Fruit fly (Drosophila melanogaster): Measurements from ENCODE around the gene CanA-14F.
A peak's percentile ranks its signal among the peaks of the same experiment; 100 is the strongest.

CanA-14F gene

dm6 chrX:16607828-16608227, 20.9 kb upstream of the CanA-14F start (continued):
- no peak for TF ChIP-seq CG1024 (GFP tag; IDR thresholded peaks at IDR 0.05)
- no peak for TF ChIP-seq danr (GFP tag; IDR thresholded peaks at IDR 0.05)
- TF ChIP-seq Elba2 (GFP tag; optimal IDR thresholded peaks at IDR 0.05): no peak
- no peak for TF ChIP-seq caup (GFP tag; optimal IDR thresholded peaks at IDR 0.05; ENCODE audit: severe bottlenecking)
- TF ChIP-seq CG13424 (tag; optimal IDR thresholded peaks at IDR 0.05): no peak
- no peak for TF ChIP-seq Hand (GFP tag; optimal IDR thresholded peaks at IDR 0.05)
- no peak for TF ChIP-seq Hr78 (GFP tag; optimal IDR thresholded peaks at IDR 0.05)
- TF ChIP-seq CG3163 (GFP tag; optimal IDR thresholded peaks at IDR 0.05): no peak
- no peak for TF ChIP-seq chn (GFP tag; optimal IDR thresholded peaks at IDR 0.05)
- TF ChIP-seq CG2889 (GFP tag; IDR thresholded peaks at IDR 0.05): no peak
- TF ChIP-seq CG4730 (GFP tag; IDR thresholded peaks at IDR 0.05): no peak
- TF ChIP-seq CG8478 (optimal IDR thresholded peaks at IDR 0.05): peak; percentile 75
- peak; percentile 87 for TF ChIP-seq D19A (tag; optimal IDR thresholded peaks at IDR 0.05)

dm6 chrX:16599770-16600169, 12.8 kb upstream of the CanA-14F start:
- TF ChIP-seq cg (GFP tag; optimal IDR thresholded peaks at IDR 0.05): peak; percentile 74
- peak in 1 of 2 experiments; percentile 98 for TF ChIP-seq bsh (GFP tag; optimal IDR thresholded peaks at IDR 0.05)
- TF ChIP-seq CG12769 (tag; optimal IDR thresholded peaks at IDR 0.05): no peak
- no peak for TF ChIP-seq sd (tag; optimal IDR thresholded peaks at IDR 0.05)
- no peak for TF ChIP-seq CG12391 (tag; optimal IDR thresholded peaks at IDR 0.05)
- no peak for TF ChIP-seq CG30431 (GFP tag; optimal IDR thresholded peaks at IDR 0.05)
- TF ChIP-seq Hr78 (GFP tag; optimal IDR thresholded peaks at IDR 0.05): no peak
- TF ChIP-seq chinmo (GFP tag; IDR thresholded peaks at IDR 0.05; ENCODE audit: partially characterized antibody): peak; percentile 68; the same call in 1 of the 4 replicates
- TF ChIP-seq Trl (optimal IDR thresholded peaks at IDR 0.05): peak; percentile 42 to 58
- no peak for TF ChIP-seq Trl (GFP tag; optimal IDR thresholded peaks at IDR 0.05)
- peak; percentile 90 for TF ChIP-seq sqz (GFP tag; optimal IDR thresholded peaks at IDR 0.05)
- no peak for TF ChIP-seq Dek (tag; optimal IDR thresholded peaks at IDR 0.05)
- no peak for TF ChIP-seq Bteb2 (GFP tag; optimal IDR thresholded peaks at IDR 0.05)
- peak; percentile 60 for TF ChIP-seq lbe (GFP tag; optimal IDR thresholded peaks at IDR 0.05)
- TF ChIP-seq Ravus (GFP tag; IDR thresholded peaks at IDR 0.05): no peak
- no peak for TF ChIP-seq Poxn (GFP tag; IDR thresholded peaks at IDR 0.05)
- TF ChIP-seq Drgx (GFP tag; IDR thresholded peaks at IDR 0.05): peak; percentile 86
- peak; percentile 63 for TF ChIP-seq CG32772 (GFP tag; IDR thresholded peaks at IDR 0.05)
- TF ChIP-seq CG10147 (GFP tag; optimal IDR thresholded peaks at IDR 0.05): no peak
- no peak for TF ChIP-seq mam (GFP tag; optimal IDR thresholded peaks at IDR 0.05)
- no peak for TF ChIP-seq Dfd (GFP tag; optimal IDR thresholded peaks at IDR 0.05)
- no peak for TF ChIP-seq Oaz (GFP tag; IDR thresholded peaks at IDR 0.05)
- TF ChIP-seq Pdp1 (GFP tag; optimal IDR thresholded peaks at IDR 0.05): peak in 1 of 2 experiments; percentile 61
- TF ChIP-seq Gsc (GFP tag; IDR thresholded peaks at IDR 0.05): no peak
- no peak for TF ChIP-seq Nf-YC (tag; optimal IDR thresholded peaks at IDR 0.05)
- peak; percentile 67 for TF ChIP-seq corto (GFP tag; optimal IDR thresholded peaks at IDR 0.05)
- TF ChIP-seq CG12299 (tag; optimal IDR thresholded peaks at IDR 0.05): no peak
- TF ChIP-seq Elba2 (GFP tag; optimal IDR thresholded peaks at IDR 0.05): no peak
- TF ChIP-seq CG1832 (GFP tag; optimal IDR thresholded peaks at IDR 0.05): peak; percentile 55
- TF ChIP-seq rib (GFP tag; IDR thresholded peaks at IDR 0.05): peak; percentile 37; the same call in 1 of the 2 replicates
- TF ChIP-seq zen2 (GFP tag; IDR thresholded peaks at IDR 0.05; ENCODE audit: partially characterized antibody): peak; percentile 24; the same call in 1 of the 3 replicates
- TF ChIP-seq CG7987 (GFP tag; optimal IDR thresholded peaks at IDR 0.05): no peak
- TF ChIP-seq twi (tag; optimal IDR thresholded peaks at IDR 0.05): no peak
- peak; percentile 29; the same call in 1 of the 3 replicates for TF ChIP-seq CG34422 (GFP tag; IDR thresholded peaks at IDR 0.05)
- TF ChIP-seq nom (GFP tag; optimal IDR thresholded peaks at IDR 0.05): peak; percentile 100
